Worm (Caenorhabditis elegans) whole organism, L3 larva: ENCODE measurements around the gene C24D10.49.

Source experiments
- ZK546.5 ChIP-seq: sonication (generic microtip); optimal IDR thresholded peaks from 2 replicates; lab custom pipeline; 2017; ENCODE audit warnings: missing biosample characterization, missing genetic modification characterization
- ama-1 ChIP-seq: fragments of 150-350 bp; optimal IDR thresholded peaks from 2 replicates; lab custom pipeline; 2018
- ceh-82 ChIP-seq: fragments of 150-350 bp; optimal IDR thresholded peaks from 2 replicates; lab custom pipeline; 2014; ENCODE audit warnings: missing biosample characterization, missing genetic modification characterization
- daf-12 ChIP-seq: fragments of 150-350 bp; optimal IDR thresholded peaks from 2 replicates; lab custom pipeline; 2014; ENCODE audit warnings: missing biosample characterization, missing genetic modification reagents, missing genetic modification characterization
- egl-5 ChIP-seq: fragments of 150-350 bp; optimal IDR thresholded peaks from 2 replicates; lab custom pipeline; 2017; ENCODE audit warnings: missing biosample characterization, missing genetic modification reagents, missing genetic modification characterization, inconsistent platforms
- elt-2 ChIP-seq: sonication (generic microtip); optimal IDR thresholded peaks from 2 replicates; lab custom pipeline; 2016; ENCODE audit warnings: missing genetic modification reagents, mild to moderate bottlenecking, missing genetic modification characterization, missing compliant biosample characterization
- elt-3 ChIP-seq, 3 experiments: fragments of 150-350 bp in 1 of 3; sonication (generic microtip) in 2 of 3; optimal IDR thresholded peaks; 2 replicates in 2 of 3; 4 replicates in 1 of 3; lab custom pipeline; 2014 to 2017; ENCODE audit warnings: missing biosample characterization in 3 of 3, missing genetic modification characterization in 3 of 3
- lin-39 ChIP-seq: fragments of 150-350 bp; optimal IDR thresholded peaks from 2 replicates; lab custom pipeline; 2018; ENCODE audit warnings: missing biosample characterization, missing genetic modification reagents, missing genetic modification characterization
- mml-1 ChIP-seq: fragments of 150-350 bp; sonication (generic microtip); optimal IDR thresholded peaks from 3 replicates; lab custom pipeline; 2014; ENCODE audit warnings: missing biosample characterization, missing genetic modification characterization
- nhr-11 ChIP-seq: fragments of 150-350 bp; optimal IDR thresholded peaks from 2 replicates; lab custom pipeline; 2014; ENCODE audit warnings: missing biosample characterization, missing genetic modification characterization
- nhr-77 ChIP-seq: fragments of 150-350 bp; optimal IDR thresholded peaks from 2 replicates; lab custom pipeline; 2014; ENCODE audit warnings: missing biosample characterization, missing genetic modification characterization
- sea-2 ChIP-seq: fragments of 150-350 bp; sonication (generic microtip); optimal IDR thresholded peaks from 4 replicates; lab custom pipeline; 2014; ENCODE audit warnings: missing biosample characterization, missing genetic modification reagents, missing genetic modification characterization
- snpc-4 ChIP-seq: fragments of 150-350 bp; optimal IDR thresholded peaks from 2 replicates; lab custom pipeline; 2014; ENCODE audit warnings: missing biosample characterization, missing genetic modification characterization
- unc-39 ChIP-seq: sonication (generic microtip); optimal IDR thresholded peaks from 4 replicates; lab custom pipeline; 2017; ENCODE audit warnings: missing biosample characterization, missing genetic modification characterization
- zag-1 ChIP-seq: fragments of 150-350 bp; optimal IDR thresholded peaks from 2 replicates; lab custom pipeline; 2014; ENCODE audit warnings: missing biosample characterization, missing genetic modification characterization

Gene C24D10.49

DNA sequence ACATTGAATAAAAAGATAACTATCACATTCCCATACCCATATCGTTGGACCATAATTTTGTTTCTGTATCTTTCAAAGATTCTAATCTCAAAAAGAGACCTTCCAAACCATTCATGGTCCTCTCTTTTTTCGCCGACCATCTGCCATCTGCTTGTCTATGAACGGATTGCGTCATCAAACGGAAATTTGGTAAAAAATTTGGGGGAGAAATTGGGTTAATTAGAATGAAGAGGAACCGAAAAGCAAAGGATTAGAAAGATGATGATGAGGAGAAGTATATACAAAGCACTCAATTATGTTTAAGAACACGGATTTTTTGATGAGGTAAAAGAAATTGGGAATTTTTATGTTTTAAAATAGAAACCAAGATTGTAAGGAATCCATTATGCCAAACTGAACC, 47.2 kb downstream of the C24D10.49 start:
- TF ChIP-seq nhr-77 (no peak), ceh-82 (tag; lab: Kevin White, UChicago) (no peak), elt-2 (tag; lab: Kevin White, UChicago) (no peak), elt-3 (tag; optimal IDR thresholded peaks at IDR 0.05; lab: Kevin White, UChicago) (no peak), mml-1 (tag; lab: Kevin White, UChicago) (no peak), egl-5 (tag; lab: Kevin White, UChicago) (no peak), lin-39 (tag; lab: Kevin White, UChicago) (no peak), ama-1 (no peak), unc-39 (tag; lab: Kevin White, UChicago) (no peak), ZK546.5 (tag; lab: Kevin White, UChicago) (no peak), zag-1 (tag; lab: Kevin White, UChicago) (no peak)
- TF ChIP-seq, all 47 proteins: peak for 0

DNA sequence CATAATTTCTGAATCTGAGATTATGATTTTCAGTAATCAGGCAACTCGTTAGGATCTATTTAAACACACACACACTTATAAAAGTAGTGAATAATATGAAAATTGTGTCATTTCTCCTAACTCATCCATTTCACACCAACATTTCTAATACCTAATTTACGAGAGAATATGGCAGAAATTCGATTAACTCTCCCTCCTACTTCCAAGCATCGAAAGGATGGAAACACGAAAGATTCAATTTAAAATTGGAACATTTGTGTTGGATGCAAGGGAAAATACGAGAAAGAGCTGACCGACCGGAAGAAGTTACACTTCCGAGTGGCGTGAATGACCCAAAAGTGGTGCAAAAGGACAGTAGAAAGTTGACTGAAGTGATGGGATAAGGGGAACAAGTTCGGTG, 48.2 kb downstream of the C24D10.49 start:
- TF ChIP-seq ceh-82 (tag; lab: Kevin White, UChicago): no peak
- no peak for TF ChIP-seq daf-12 (tag; lab: Kevin White, UChicago)
- no peak for TF ChIP-seq sea-2 (GFP tag; lab: Kevin White, UChicago)
- TF ChIP-seq nhr-11: no peak
- TF ChIP-seq ama-1: no peak
- no peak for TF ChIP-seq lin-39 (tag; lab: Kevin White, UChicago)
- TF ChIP-seq snpc-4 (tag; lab: Kevin White, UChicago): no peak
- TF ChIP-seq, all 47 proteins: peak for 0
